Fruit fly (Drosophila melanogaster) whole organism, embryonic: Measurements from ENCODE around the gene CG15772.

Experiments
- CG12071 ChIP-seq: fragments of 200-800 bp; sonication (Bioruptor generic); optimal IDR thresholded peaks from 3 replicates; lab custom pipeline; 2018; ENCODE audit warnings: missing biosample characterization, mild to moderate bottlenecking, missing genetic modification characterization
- CG15479 ChIP-seq: fragments of 200-800 bp; sonication (Bioruptor generic); optimal IDR thresholded peaks from 3 replicates; lab custom pipeline; 2019; ENCODE audit warnings: missing biosample characterization, mild to moderate bottlenecking, missing genetic modification characterization, moderate library complexity
- CG1603 ChIP-seq: fragments of 200-800 bp; sonication (Bioruptor generic); optimal IDR thresholded peaks from 2 replicates; lab custom pipeline; 2019; ENCODE audit warnings: missing biosample characterization, mild to moderate bottlenecking, missing genetic modification characterization, moderate library complexity
- CG17568 ChIP-seq: fragments of 200-800 bp; sonication (Bioruptor generic); optimal IDR thresholded peaks from 2 replicates; lab custom pipeline; 2018; ENCODE audit warnings: missing biosample characterization, mild to moderate bottlenecking, missing genetic modification characterization, moderate library complexity
- CG1832 ChIP-seq: fragments of 200-800 bp; sonication (Bioruptor generic); optimal IDR thresholded peaks from 2 replicates; lab custom pipeline; 2017; ENCODE audit warnings: missing biosample characterization, mild to moderate bottlenecking, missing genetic modification characterization, inconsistent platforms
- CG18599 ChIP-seq: fragments of 200-800 bp; sonication (Bioruptor generic); optimal IDR thresholded peaks from 3 replicates; lab custom pipeline; 2017; ENCODE audit warnings: missing biosample characterization, missing genetic modification characterization, mild to moderate bottlenecking, moderate library complexity, missing genetic modification reagents
- CG2889 ChIP-seq: fragments of 200-800 bp; sonication (Bioruptor generic); IDR thresholded peaks from 3 replicates; pipeline ENCODE4 v1.3.6; 2022; ENCODE audit warnings: missing biosample characterization, missing genetic modification characterization
- CG31224 ChIP-seq: fragments of 200-800 bp; sonication (Bioruptor generic); IDR thresholded peaks from 2 replicates; pipeline ENCODE4 v1.3.6; 2022; ENCODE audit warnings: missing biosample characterization, missing genetic modification characterization
- CG34376 ChIP-seq: fragments of 200-800 bp; sonication (Bioruptor generic); optimal IDR thresholded peaks from 2 replicates; lab custom pipeline; 2018; ENCODE audit warnings: missing biosample characterization, mild to moderate bottlenecking, missing genetic modification characterization
- CG4404 ChIP-seq: fragments of 200-800 bp; sonication (Bioruptor generic); IDR thresholded peaks from 2 replicates; pipeline ENCODE4 v1.3.6; 2022; ENCODE audit warnings: missing biosample characterization, missing genetic modification characterization
- CG4730 ChIP-seq: fragments of 200-800 bp; sonication (Bioruptor generic); IDR thresholded peaks from 2 replicates; pipeline ENCODE4 v1.3.6; 2022; ENCODE audit warnings: missing biosample characterization, missing genetic modification characterization
- CG6254 ChIP-seq: fragments of 200-800 bp; sonication (Bioruptor generic); optimal IDR thresholded peaks from 3 replicates; lab custom pipeline; 2017; ENCODE audit warnings: mild to moderate bottlenecking, missing biosample characterization, missing genetic modification reagents, missing genetic modification characterization
- CG8089 ChIP-seq: fragments of 200-800 bp; sonication (Bioruptor generic); optimal IDR thresholded peaks from 3 replicates; lab custom pipeline; 2016; ENCODE audit warnings: missing biosample characterization, missing genetic modification characterization
- CG8290 ChIP-seq, 3 experiments: fragments of 200-800 bp; sonication (Bioruptor generic); optimal IDR thresholded peaks; 2 replicates each; lab custom pipeline; 2016 to 2019; ENCODE audit warnings: missing biosample characterization in 3 of 3, missing genetic modification characterization in 3 of 3, mild to moderate bottlenecking in 2 of 3, moderate library complexity in 1 of 3
- CG9932 ChIP-seq: fragments of 200-800 bp; sonication (Bioruptor generic); IDR thresholded peaks from 2 replicates; pipeline ENCODE4 v1.3.6; 2022; ENCODE audit warnings: missing biosample characterization, missing genetic modification characterization
- D19A ChIP-seq: fragments of 200-800 bp; optimal IDR thresholded peaks from 3 replicates; lab custom pipeline; 2019; ENCODE audit warnings: missing biosample characterization, mild to moderate bottlenecking, missing genetic modification characterization, moderate library complexity
- Dbx ChIP-seq: fragments of 200-800 bp; sonication (Bioruptor generic); IDR thresholded peaks from 3 replicates; pipeline ENCODE4 v1.3.6; 2022; ENCODE audit warnings: missing biosample characterization, missing genetic modification characterization
- Eip74EF ChIP-seq, 2 experiments: fragments of 200-800 bp in 1 of 2; fragments of >200 bp in 1 of 2; sonication (Bioruptor generic) in 1 of 2; optimal IDR thresholded peaks; 2 replicates each; lab custom pipeline; 2017 to 2019; ENCODE audit warnings: missing biosample characterization in 2 of 2, missing genetic modification characterization in 2 of 2, mild to moderate bottlenecking in 1 of 2, moderate library complexity in 1 of 2
- Elba2 ChIP-seq: fragments of 200-800 bp; sonication (Bioruptor generic); optimal IDR thresholded peaks from 3 replicates; lab custom pipeline; 2016; ENCODE audit warnings: missing biosample characterization, missing genetic modification characterization
- Gug ChIP-seq: fragments of 200-800 bp; sonication (Bioruptor generic); IDR thresholded peaks from 4 replicates; pipeline ENCODE4 v1.3.6; 2022; ENCODE audit warnings: missing biosample characterization, missing genetic modification characterization
- H15 ChIP-seq: fragments of 200-800 bp; sonication (Bioruptor generic); IDR thresholded peaks from 3 replicates; pipeline ENCODE4 v1.3.6; 2022; ENCODE audit warnings: missing biosample characterization, missing genetic modification characterization
- HLH4C ChIP-seq: fragments of 200-800 bp; sonication (Bioruptor generic); IDR thresholded peaks from 3 replicates; pipeline ENCODE4 v1.3.6; 2022; ENCODE audit warnings: missing biosample characterization, missing genetic modification characterization; ENCODE audit not compliant: partially characterized antibody
- HLH54F ChIP-seq: fragments of 200-800 bp; sonication (Bioruptor generic); optimal IDR thresholded peaks from 3 replicates; lab custom pipeline; 2016; ENCODE audit warnings: missing biosample characterization, missing genetic modification characterization
- Hmr ChIP-seq: fragments of 200-800 bp; sonication (Bioruptor generic); optimal IDR thresholded peaks from 3 replicates; lab custom pipeline; 2017; ENCODE audit warnings: mild to moderate bottlenecking, missing biosample characterization, missing genetic modification reagents, missing genetic modification characterization
- NFAT ChIP-seq: fragments of 200-800 bp; sonication (Bioruptor generic); IDR thresholded peaks from 2 replicates; pipeline ENCODE4 v1.3.6; 2022; ENCODE audit warnings: missing biosample characterization, missing genetic modification characterization
- Side ChIP-seq: fragments of 200-800 bp; sonication (Bioruptor generic); optimal IDR thresholded peaks from 2 replicates; lab custom pipeline; 2016; ENCODE audit warnings: missing biosample characterization, missing genetic modification characterization
- Sin3A ChIP-seq: fragments of >200 bp; optimal IDR thresholded peaks from 2 replicates; lab custom pipeline; 2018
- aop ChIP-seq: fragments of 200-800 bp; sonication (Bioruptor generic); IDR thresholded peaks from 2 replicates; pipeline ENCODE4 v1.3.6; 2022; ENCODE audit warnings: missing biosample characterization, missing genetic modification characterization
- ato ChIP-seq: fragments of 200-800 bp; sonication (Bioruptor generic); IDR thresholded peaks from 2 replicates; pipeline ENCODE4 v1.3.6; 2022; ENCODE audit warnings: missing biosample characterization, missing genetic modification characterization; ENCODE audit not compliant: partially characterized antibody
- cg ChIP-seq: fragments of 200-800 bp; sonication (Bioruptor generic); optimal IDR thresholded peaks from 3 replicates; lab custom pipeline; 2019; ENCODE audit warnings: missing biosample characterization, mild to moderate bottlenecking, missing genetic modification characterization, moderate library complexity
- ci ChIP-seq: fragments of 200-800 bp; sonication (Bioruptor generic); IDR thresholded peaks from 3 replicates; pipeline ENCODE4 v1.3.6; 2022; ENCODE audit warnings: missing biosample characterization, missing genetic modification characterization
- crol ChIP-seq: fragments of 200-800 bp; sonication (Bioruptor generic); IDR thresholded peaks from 2 replicates; pipeline ENCODE4 v1.3.6; 2022; ENCODE audit warnings: missing biosample characterization, missing genetic modification characterization
- dysf ChIP-seq: fragments of 200-800 bp; sonication (Bioruptor generic); IDR thresholded peaks from 3 replicates; pipeline ENCODE4 v1.3.6; 2022; ENCODE audit warnings: missing biosample characterization, missing genetic modification characterization
- esg ChIP-seq: fragments of 200-800 bp; sonication (Bioruptor generic); conservative IDR thresholded peaks from 2 replicates; pipeline ENCODE4 v1.3.6; 2022; ENCODE audit warnings: missing biosample characterization, missing genetic modification characterization
- gro ChIP-seq: fragments of 200-800 bp; sonication (Bioruptor generic); optimal IDR thresholded peaks from 2 replicates; lab custom pipeline; 2016; ENCODE audit warnings: missing biosample characterization, missing genetic modification characterization
- inv ChIP-seq: fragments of 200-800 bp; sonication (Bioruptor generic); IDR thresholded peaks from 2 replicates; pipeline ENCODE4 v1.3.6; 2022; ENCODE audit warnings: missing biosample characterization, missing genetic modification characterization; ENCODE audit not compliant: partially characterized antibody
- klu ChIP-seq: fragments of 200-800 bp; sonication (Bioruptor generic); IDR thresholded peaks from 2 replicates; pipeline ENCODE4 v1.3.6; 2022; ENCODE audit warnings: missing biosample characterization, missing genetic modification characterization
- mld ChIP-seq: fragments of 200-800 bp; sonication (Bioruptor generic); IDR thresholded peaks from 3 replicates; pipeline ENCODE4 v1.3.6; 2022; ENCODE audit warnings: missing biosample characterization, missing genetic modification characterization; ENCODE audit not compliant: partially characterized antibody
- nau ChIP-seq: fragments of 200-800 bp; sonication (Bioruptor generic); optimal IDR thresholded peaks from 3 replicates; lab custom pipeline; 2017; ENCODE audit warnings: missing biosample characterization, mild to moderate bottlenecking, missing genetic modification characterization, missing genetic modification reagents
- pan ChIP-seq, 4 experiments: fragments of >200 bp in 3 of 4; fragments of 200-800 bp in 1 of 4; sonication (Bioruptor generic) in 1 of 4; optimal IDR thresholded peaks in 3 of 4; IDR thresholded peaks in 1 of 4; 2 replicates each; pipeline versions ENCODE4 v1.3.6 to Lab custom; 2017 to 2022; ENCODE audit warnings: missing biosample characterization in 2 of 4, missing genetic modification characterization in 2 of 4, mixed read lengths in 1 of 4
- run ChIP-seq: fragments of 200-800 bp; sonication (Bioruptor generic); optimal IDR thresholded peaks from 3 replicates; lab custom pipeline; 2018; ENCODE audit warnings: missing biosample characterization, mild to moderate bottlenecking, missing genetic modification characterization
- schlank ChIP-seq: fragments of 200-800 bp; sonication (Bioruptor generic); optimal IDR thresholded peaks from 2 replicates; lab custom pipeline; 2018; ENCODE audit warnings: missing biosample characterization, mild to moderate bottlenecking, missing genetic modification characterization
- ssp ChIP-seq: fragments of 200-800 bp; sonication (Bioruptor generic); IDR thresholded peaks from 2 replicates; pipeline ENCODE4 v1.3.6; 2022; ENCODE audit warnings: missing biosample characterization, missing genetic modification characterization
- unpg ChIP-seq: fragments of 200-800 bp; sonication (Bioruptor generic); optimal IDR thresholded peaks from 3 replicates; lab custom pipeline; 2018; ENCODE audit warnings: missing biosample characterization, mild to moderate bottlenecking, missing genetic modification characterization, moderate library complexity
- zen ChIP-seq: fragments of 200-800 bp; sonication (Bioruptor generic); optimal IDR thresholded peaks from 3 replicates; lab custom pipeline; 2018; ENCODE audit warnings: missing biosample characterization, mild to moderate bottlenecking, missing genetic modification characterization, moderate library complexity
- zfh1 ChIP-seq: fragments of 200-800 bp; sonication (Bioruptor generic); IDR thresholded peaks from 3 replicates; pipeline ENCODE4 v1.3.6; 2022; ENCODE audit warnings: missing biosample characterization, missing genetic modification characterization

The CG15772 gene

dm6 chrX:5754837-5755828 is 3.1 kb downstream of the CG15772 start, which contains the start of the genes lin-52 and CG15771 (continued):
- TF ChIP-seq Hmr (GFP tag; lab: Kevin White, UChicago): peak; percentile 97
- TF ChIP-seq NFAT (GFP tag; lab: Robert Waterston, UW): peak; percentile 87; the same call in 1 of the 2 replicates
- peak; percentile 83 for TF ChIP-seq Sin3A
- TF ChIP-seq inv (GFP tag; lab: Robert Waterston, UW): peak; percentile 40; the same call in 1 of the 2 replicates
- TF ChIP-seq crol (GFP tag; lab: Robert Waterston, UW): peak; percentile 98
- peak; percentile 90 for TF ChIP-seq CG31224
- TF ChIP-seq mld (GFP tag; lab: Robert Waterston, UW): no peak
- peak; percentile 86 for TF ChIP-seq CG17568 (GFP tag; lab: Kevin White, UChicago)
- TF ChIP-seq unpg: peak; percentile 94
- TF ChIP-seq zfh1 (GFP tag; lab: Robert Waterston, UW): peak; percentile 94
- TF ChIP-seq dysf: peak; percentile 97
- peak; percentile 98 for TF ChIP-seq CG34376
- TF ChIP-seq CG15479 (GFP tag; lab: Kevin White, UChicago): peak; percentile 37
- peak; percentile 95 for TF ChIP-seq Dbx (GFP tag; lab: Robert Waterston, UW)
- TF ChIP-seq esg (GFP tag; lab: Robert Waterston, UW): peak; percentile 96
- peak; percentile 63 for TF ChIP-seq gro (GFP tag; lab: Kevin White, UChicago)
- TF ChIP-seq CG8089 (GFP tag; lab: Kevin White, UChicago): peak; percentile 51
- peak; percentile 95 for TF ChIP-seq nau (GFP tag; lab: Kevin White, UChicago)
- peak; percentile 82 for TF ChIP-seq CG8290 (GFP tag; optimal IDR thresholded peaks at IDR 0.05; lab: Kevin White, UChicago)
- peak; percentile 64 to 69 for TF ChIP-seq CG8290 (tag; optimal IDR thresholded peaks at IDR 0.05; lab: Kevin White, UChicago)
- TF ChIP-seq Gug (GFP tag; lab: Robert Waterston, UW): peak; percentile 95
- TF ChIP-seq CG2889 (GFP tag; lab: Robert Waterston, UW): peak; percentile 86
- TF ChIP-seq D19A (tag; lab: Kevin White, UChicago): peak; percentile 91
- no peak for TF ChIP-seq Elba2
- TF ChIP-seq ssp (GFP tag; lab: Robert Waterston, UW): peak; percentile 89
- TF ChIP-seq CG1603 (tag; lab: Kevin White, UChicago): peak; percentile 85
- TF ChIP-seq CG4404 (GFP tag; lab: Robert Waterston, UW): peak; percentile 94
- TF ChIP-seq cg: peak; percentile 70
- peak; percentile 91 for TF ChIP-seq schlank (tag; lab: Kevin White, UChicago)
- peak; percentile 90 for TF ChIP-seq run (tag; lab: Kevin White, UChicago)
- peak; percentile 29 for TF ChIP-seq aop (GFP tag; lab: Robert Waterston, UW)
- TF ChIP-seq Eip74EF (GFP tag; optimal IDR thresholded peaks at IDR 0.05; lab: Kevin White, UChicago): peak in 1 of 2 experiments; percentile 94
- peak; percentile 88 for TF ChIP-seq CG6254
- TF ChIP-seq H15 (GFP tag; lab: Robert Waterston, UW): peak; percentile 91
- TF ChIP-seq pan (optimal IDR thresholded peaks at IDR 0.05; lab: Kevin White, UChicago): no peak
- TF ChIP-seq pan (GFP tag; optimal IDR thresholded peaks at IDR 0.05 in 1 of 2, IDR thresholded peaks at IDR 0.05 in 1 of 2): peak in 1 of 2 experiments; percentile 94
- TF ChIP-seq Side: peak; percentile 35
- 0 out of 3 replicates have a peak, but pooled peaks have one; percentile 24 for TF ChIP-seq HLH4C (GFP tag; lab: Robert Waterston, UW)
- TF ChIP-seq zen (tag; lab: Kevin White, UChicago): peak; percentile 84
- TF ChIP-seq CG1832 (GFP tag; lab: Kevin White, UChicago): peak; percentile 85
- TF ChIP-seq HLH54F (GFP tag; lab: Kevin White, UChicago): peak; percentile 83
- TF ChIP-seq ci (GFP tag; lab: Robert Waterston, UW): peak; percentile 94
- peak; percentile 96 for TF ChIP-seq CG9932 (GFP tag; lab: Robert Waterston, UW)
- TF ChIP-seq klu: peak; percentile 98
- TF ChIP-seq CG4730 (GFP tag; lab: Robert Waterston, UW): peak; percentile 91
- peak; percentile 88 for TF ChIP-seq CG12071 (GFP tag; lab: Kevin White, UChicago)
- peak; percentile 98 for TF ChIP-seq CG18599 (GFP tag; lab: Kevin White, UChicago)
- TF ChIP-seq ato (GFP tag; lab: Robert Waterston, UW): 0 out of 2 replicates have a peak, but pooled peaks have one; percentile 32
